Worm (Caenorhabditis elegans): ENCODE measurements around the gene Y37H2A.13.

DNA sequence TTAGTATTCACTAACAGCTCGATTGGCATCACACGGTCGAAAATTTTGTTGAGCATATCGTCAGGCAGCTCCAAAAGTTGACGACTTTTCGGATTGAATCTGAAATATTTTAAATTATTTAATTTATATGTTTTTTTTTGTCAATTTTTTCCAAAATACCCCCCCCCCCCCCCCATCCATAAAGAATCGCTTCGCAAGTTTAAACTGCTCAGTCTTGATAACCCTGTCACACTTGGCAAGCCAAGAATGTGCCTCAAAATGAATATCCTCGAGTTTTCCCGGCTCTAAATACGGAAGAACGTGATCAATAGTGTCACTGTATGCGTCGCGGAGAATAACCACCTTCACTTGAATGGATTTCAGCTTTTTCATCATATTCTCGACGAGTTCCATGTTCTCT, 9.5 kb upstream of the Y37H2A.13 start, which contains the start of gene Y37H2A.18:
- TF ChIP-seq lin-39 (tag; optimal IDR thresholded peaks at IDR 0.05) (no peak), lsy-2 (tag; optimal IDR thresholded peaks at IDR 0.05) (no peak), nhr-12 (tag; optimal IDR thresholded peaks at IDR 0.05) (no peak), lin-35 (GFP tag; optimal IDR thresholded peaks at IDR 0.05) (no peak), jun-1 (tag; optimal IDR thresholded peaks at IDR 0.05) (no peak), nhr-237 (tag; optimal IDR thresholded peaks at IDR 0.05) (no peak), swsn-7 (tag; optimal IDR thresholded peaks at IDR 0.05) (no peak), lin-14 (GFP tag; optimal IDR thresholded peaks at IDR 0.05) (no peak), mep-1 (tag; optimal IDR thresholded peaks at IDR 0.05) (no peak), lin-13 (GFP tag; optimal IDR thresholded peaks at IDR 0.05) (no peak), nhr-47 (tag; optimal IDR thresholded peaks at IDR 0.05) (no peak), ztf-4 (tag; optimal IDR thresholded peaks at IDR 0.05) (no peak), sox-4 (tag; optimal IDR thresholded peaks at IDR 0.05) (no peak), lir-3 (tag; optimal IDR thresholded peaks at IDR 0.05; ENCODE audit: poor library complexity) (no peak)

Data from whole organism, L1 larva.